Worm (Caenorhabditis elegans): ENCODE results near the gene F57E7.4.

F57E7.4 gene

ce11 chrV:16446191-16446590, 34.6 kb downstream of the F57E7.4 start:
- TF ChIP-seq unc-62 (GFP tag; optimal IDR thresholded peaks at IDR 0.05), result no peak
- TF ChIP-seq bed-3 (GFP tag; optimal IDR thresholded peaks at IDR 0.05), result no peak
- no peak for TF ChIP-seq ceh-43 (GFP tag; optimal IDR thresholded peaks at IDR 0.05)
- TF ChIP-seq M03D4.4 (tag; optimal IDR thresholded peaks at IDR 0.05), result no peak
- TF ChIP-seq unc-39 (tag; optimal IDR thresholded peaks at IDR 0.05), result no peak
- TF ChIP-seq hlh-1 (tag; optimal IDR thresholded peaks at IDR 0.05), result no peak
- no peak for TF ChIP-seq ceh-83 (GFP tag; optimal IDR thresholded peaks at IDR 0.05)
- no peak for TF ChIP-seq nhr-76 (tag; optimal IDR thresholded peaks at IDR 0.05)
- TF ChIP-seq mab-5 (tag; optimal IDR thresholded peaks at IDR 0.05), result no peak
- no peak for TF ChIP-seq ces-1 (GFP tag; optimal IDR thresholded peaks at IDR 0.05)

ce11 chrV:16445676-16446075, 35.1 kb downstream of the F57E7.4 start, which contains the start of gene T08G3.6:
T08G3.6 (plus strand) TSS chrV:16445976.
- TF ChIP-seq sem-2 (GFP tag; optimal IDR thresholded peaks at IDR 0.05) (no peak), mab-5 (tag; optimal IDR thresholded peaks at IDR 0.05) (no peak), ztf-11 (tag; optimal IDR thresholded peaks at IDR 0.05) (no peak), nhr-28 (tag; optimal IDR thresholded peaks at IDR 0.05) (no peak), snpc-4 (tag; optimal IDR thresholded peaks at IDR 0.05) (no peak), ceh-43 (GFP tag; optimal IDR thresholded peaks at IDR 0.05) (no peak), lin-32 (GFP tag; optimal IDR thresholded peaks at IDR 0.05) (no peak), elt-1 (tag; optimal IDR thresholded peaks at IDR 0.05; ENCODE audit: borderline replicate concordance, insufficient read depth) (no peak), unc-39 (tag; optimal IDR thresholded peaks at IDR 0.05) (no peak), flh-1 (GFP tag; optimal IDR thresholded peaks at IDR 0.05) (no peak), mls-2 (tag; optimal IDR thresholded peaks at IDR 0.05) (no peak), blmp-1 (tag; optimal IDR thresholded peaks at IDR 0.05) (no peak), ces-1 (GFP tag; optimal IDR thresholded peaks at IDR 0.05) (no peak), unc-120 (tag; optimal IDR thresholded peaks at IDR 0.05; ENCODE audit: poor library complexity, severe bottlenecking) (no peak), nhr-76 (tag; optimal IDR thresholded peaks at IDR 0.05) (no peak), elt-3 (tag; optimal IDR thresholded peaks at IDR 0.05) (no peak), hlh-1 (tag; optimal IDR thresholded peaks at IDR 0.05) (no peak), ceh-83 (GFP tag; optimal IDR thresholded peaks at IDR 0.05) (no peak), pha-4 (tag; optimal IDR thresholded peaks at IDR 0.05) (no peak), cnd-1 (tag; optimal IDR thresholded peaks at IDR 0.05) (no peak)

ce11 chrV:16443626-16444025, 37.2 kb downstream of the F57E7.4 start, which contains the start of gene srh-141:
srh-141 (plus strand) TSS chrV:16443926.
- TF ChIP-seq unc-39 (tag; optimal IDR thresholded peaks at IDR 0.05), result no peak
- no peak for TF ChIP-seq ham-2 (GFP tag; optimal IDR thresholded peaks at IDR 0.05)
- no peak for TF ChIP-seq cnd-1 (tag; optimal IDR thresholded peaks at IDR 0.05)
- TF ChIP-seq snpc-4 (tag; optimal IDR thresholded peaks at IDR 0.05), result no peak
- no peak for TF ChIP-seq mep-1 (tag; optimal IDR thresholded peaks at IDR 0.05)
- TF ChIP-seq zip-8 (tag; optimal IDR thresholded peaks at IDR 0.05), result no peak
- no peak for TF ChIP-seq sem-2 (GFP tag; optimal IDR thresholded peaks at IDR 0.05)
- no peak for TF ChIP-seq bed-3 (GFP tag; optimal IDR thresholded peaks at IDR 0.05)
- TF ChIP-seq hlh-1 (tag; optimal IDR thresholded peaks at IDR 0.05), result no peak
- TF ChIP-seq mls-2 (tag; optimal IDR thresholded peaks at IDR 0.05), result no peak
- TF ChIP-seq ceh-83 (GFP tag; optimal IDR thresholded peaks at IDR 0.05), result no peak
- no peak for TF ChIP-seq ceh-43 (GFP tag; optimal IDR thresholded peaks at IDR 0.05)
- TF ChIP-seq lin-13 (tag; optimal IDR thresholded peaks at IDR 0.05), result no peak
- TF ChIP-seq nhr-237 (tag; optimal IDR thresholded peaks at IDR 0.05), result no peak
- TF ChIP-seq unc-120 (tag; optimal IDR thresholded peaks at IDR 0.05; ENCODE audit: poor library complexity, severe bottlenecking), result no peak
- TF ChIP-seq pha-4 (tag; optimal IDR thresholded peaks at IDR 0.05), result no peak
- TF ChIP-seq lin-32 (GFP tag; optimal IDR thresholded peaks at IDR 0.05), result no peak

- TF ChIP-seq ceh-83 (GFP tag; optimal IDR thresholded peaks at IDR 0.05), result no peak
These were observed 43.3 kb downstream of the F57E7.4 start, which contains the start of gene F26D2.15 for ce11 chrV:16437546-16437945. F26D2.15 (plus strand) TSS chrV:16437846.

ce11 chrV:16435510-16435909, 45.3 kb downstream of the F57E7.4 start, which contains the start of the genes F26D2.13 and F26D2.14:
F26D2.13 (minus strand) TSS chrV:16435610.
F26D2.14 (plus strand) TSS chrV:16435855.
- TF ChIP-seq cnd-1 (tag; optimal IDR thresholded peaks at IDR 0.05) (no peak), snpc-4 (tag; optimal IDR thresholded peaks at IDR 0.05) (no peak), nhr-28 (tag; optimal IDR thresholded peaks at IDR 0.05) (no peak), lin-13 (tag; optimal IDR thresholded peaks at IDR 0.05) (no peak), bed-3 (GFP tag; optimal IDR thresholded peaks at IDR 0.05) (no peak), sptf-1 (tag; optimal IDR thresholded peaks at IDR 0.05) (no peak), nhr-2 (tag; optimal IDR thresholded peaks at IDR 0.05) (no peak), blmp-1 (tag; optimal IDR thresholded peaks at IDR 0.05) (no peak)

All from whole organism, mixed stage, embryonic.